Fruit fly (Drosophila melanogaster) whole organism, adult: ENCODE data around the gene CG10809.
A peak's percentile ranks its signal among the peaks of the same experiment; 100 is the strongest.

Experiments
- CG11617 ChIP-seq: fragments of 200-800 bp; sonication (Bioruptor generic); optimal IDR thresholded peaks from 2 replicates; lab custom pipeline; 2017; ENCODE audit warnings: mild to moderate bottlenecking, missing biosample characterization, missing genetic modification reagents, missing genetic modification characterization
- CG12768 ChIP-seq: fragments of 200-800 bp; sonication (Bioruptor generic); optimal IDR thresholded peaks from 2 replicates; lab custom pipeline; 2017; ENCODE audit warnings: missing biosample characterization, missing genetic modification characterization, mild to moderate bottlenecking, moderate library complexity, missing genetic modification reagents
- CG14711 ChIP-seq: fragments of 200-800 bp; sonication (Bioruptor generic); optimal IDR thresholded peaks from 2 replicates; lab custom pipeline; 2018; ENCODE audit warnings: missing biosample characterization, mild to moderate bottlenecking, missing genetic modification characterization, moderate library complexity
- CG1620 ChIP-seq: fragments of 200-800 bp; sonication (Bioruptor generic); optimal IDR thresholded peaks from 2 replicates; lab custom pipeline; 2016; ENCODE audit warnings: missing biosample characterization, missing genetic modification characterization
- CG33017 ChIP-seq: fragments of 200-800 bp; sonication (Bioruptor generic); optimal IDR thresholded peaks from 2 replicates; lab custom pipeline; 2018; ENCODE audit warnings: missing biosample characterization, mild to moderate bottlenecking, missing genetic modification characterization, moderate library complexity
- CG5204 ChIP-seq: fragments of 200-800 bp; sonication (Bioruptor generic); optimal IDR thresholded peaks from 2 replicates; lab custom pipeline; 2016; ENCODE audit warnings: missing biosample characterization, missing genetic modification characterization
- CG7045 ChIP-seq: fragments of 200-800 bp; sonication (Bioruptor generic); optimal IDR thresholded peaks from 2 replicates; lab custom pipeline; 2017; ENCODE audit warnings: missing biosample characterization, mild to moderate bottlenecking, missing genetic modification characterization
- CG7101 ChIP-seq: fragments of 200-800 bp; sonication (Bioruptor generic); optimal IDR thresholded peaks from 2 replicates; lab custom pipeline; 2018; ENCODE audit warnings: missing biosample characterization, mild to moderate bottlenecking, missing genetic modification characterization, moderate library complexity
- Clk ChIP-seq: fragments of 200-800 bp; sonication (Bioruptor generic); optimal IDR thresholded peaks from 2 replicates; lab custom pipeline; 2017; ENCODE audit warnings: missing biosample characterization, missing genetic modification characterization
- Crg-1 ChIP-seq: fragments of 200-800 bp; sonication (Bioruptor generic); optimal IDR thresholded peaks from 2 replicates; lab custom pipeline; 2016; ENCODE audit warnings: missing biosample characterization, missing genetic modification characterization
- Hr96 ChIP-seq: fragments of 200-800 bp; sonication (Bioruptor generic); optimal IDR thresholded peaks from 2 replicates; lab custom pipeline; 2016; ENCODE audit warnings: missing biosample characterization, missing genetic modification characterization
- Mnt ChIP-seq: fragments of 200-800 bp; sonication (Bioruptor generic); optimal IDR thresholded peaks from 2 replicates; lab custom pipeline; 2016; ENCODE audit warnings: missing biosample characterization, mild to moderate bottlenecking, missing genetic modification characterization
- bab1 ChIP-seq: fragments of 200-800 bp; sonication (Bioruptor generic); optimal IDR thresholded peaks from 3 replicates; lab custom pipeline; 2019; ENCODE audit warnings: missing biosample characterization, mild to moderate bottlenecking, missing genetic modification characterization, moderate library complexity
- cic ChIP-seq: fragments of 200-800 bp; sonication (Bioruptor generic); optimal IDR thresholded peaks from 2 replicates; lab custom pipeline; 2017; ENCODE audit warnings: missing biosample characterization, mild to moderate bottlenecking, missing genetic modification characterization, moderate library complexity
- cnc ChIP-seq, 2 experiments: fragments of >200 bp; optimal IDR thresholded peaks; 2 replicates each; lab custom pipeline; 2017
- kay ChIP-seq: fragments of 200-800 bp; sonication (Bioruptor generic); peaks from one replicate; lab custom pipeline; 2016; ENCODE audit warnings: missing biosample characterization, missing genetic modification characterization, borderline replicate concordance
- ovo ChIP-seq: fragments of 200-800 bp; sonication (Bioruptor generic); optimal IDR thresholded peaks from 2 replicates; lab custom pipeline; 2016; ENCODE audit warnings: missing biosample characterization, missing genetic modification characterization
- pad ChIP-seq: fragments of 200-800 bp; sonication (Bioruptor generic); optimal IDR thresholded peaks from 3 replicates; lab custom pipeline; 2017; ENCODE audit warnings: missing biosample characterization, missing genetic modification characterization, mild to moderate bottlenecking, moderate library complexity, missing genetic modification reagents
- tj ChIP-seq: fragments of 200-800 bp; sonication (Bioruptor generic); optimal IDR thresholded peaks from 3 replicates; lab custom pipeline; 2017; ENCODE audit warnings: missing biosample characterization, mild to moderate bottlenecking, missing genetic modification characterization, moderate library complexity
- toe ChIP-seq: fragments of 200-800 bp; sonication (Bioruptor generic); optimal IDR thresholded peaks from 2 replicates; lab custom pipeline; 2016; ENCODE audit warnings: missing biosample characterization, missing genetic modification characterization

The CG10809 gene

dm6 chr3L:9837053-9837452, 22.6 kb downstream of the CG10809 start:
- TF ChIP-seq ovo (GFP tag; lab: Kevin White, UChicago) (no peak), CG33017 (tag; lab: Kevin White, UChicago) (no peak), Crg-1 (GFP tag; lab: Kevin White, UChicago) (no peak), cnc (optimal IDR thresholded peaks at IDR 0.05; lab: Kevin White, UChicago) (no peak), cic (GFP tag; lab: Kevin White, UChicago) (no peak), Hr96 (no peak), CG7045 (GFP tag; lab: Kevin White, UChicago) (no peak), toe (GFP tag; lab: Kevin White, UChicago) (no peak), pad (GFP tag; lab: Kevin White, UChicago) (no peak), CG5204 (GFP tag; lab: Kevin White, UChicago) (no peak), CG14711 (tag; lab: Kevin White, UChicago) (no peak), Mnt (GFP tag; lab: Kevin White, UChicago) (no peak), bab1 (GFP tag; lab: Kevin White, UChicago) (no peak), CG1620 (GFP tag; lab: Kevin White, UChicago) (no peak), Clk (GFP tag; lab: Kevin White, UChicago) (no peak), CG12768 (GFP tag; lab: Kevin White, UChicago) (no peak)

- TF ChIP-seq CG12768 (GFP tag; lab: Kevin White, UChicago) (no peak), ovo (GFP tag; lab: Kevin White, UChicago) (no peak), Crg-1 (GFP tag; lab: Kevin White, UChicago) (no peak), tj (GFP tag; lab: Kevin White, UChicago) (no peak), Mnt (GFP tag; lab: Kevin White, UChicago) (no peak), CG33017 (tag; lab: Kevin White, UChicago) (no peak), CG11617 (peak; percentile 36)
Observed at dm6 chr3L:9836524-9837047, 23.1 kb downstream of the CG10809 start, which contains the start of gene I-2. TSS of gene I-2 (minus strand) at chr3L:9836805.

dm6 chr3L:9832125-9832524, 27.6 kb downstream of the CG10809 start:
- TF ChIP-seq CG7045 (GFP tag; lab: Kevin White, UChicago) (no peak), CG11617 (no peak), CG33017 (tag; lab: Kevin White, UChicago) (no peak), CG5204 (GFP tag; lab: Kevin White, UChicago) (no peak), CG12768 (GFP tag; lab: Kevin White, UChicago) (no peak), tj (GFP tag; lab: Kevin White, UChicago) (no peak), toe (GFP tag; lab: Kevin White, UChicago) (no peak), bab1 (GFP tag; lab: Kevin White, UChicago) (no peak), CG1620 (GFP tag; lab: Kevin White, UChicago) (no peak), Mnt (GFP tag; lab: Kevin White, UChicago) (no peak), Crg-1 (GFP tag; lab: Kevin White, UChicago) (no peak)

- TF ChIP-seq Mnt (GFP tag; lab: Kevin White, UChicago) (no peak), tj (GFP tag; lab: Kevin White, UChicago) (no peak), cnc (optimal IDR thresholded peaks at IDR 0.05; lab: Kevin White, UChicago) (no peak), CG33017 (tag; lab: Kevin White, UChicago) (no peak), CG14711 (tag; lab: Kevin White, UChicago) (no peak), CG12768 (GFP tag; lab: Kevin White, UChicago) (no peak), toe (GFP tag; lab: Kevin White, UChicago) (no peak), CG7101 (tag; lab: Kevin White, UChicago) (no peak), kay (GFP tag; lab: Kevin White, UChicago) (no peak), ovo (GFP tag; lab: Kevin White, UChicago) (no peak), Crg-1 (GFP tag; lab: Kevin White, UChicago) (no peak), Hr96 (no peak), CG11617 (no peak), CG7045 (GFP tag; lab: Kevin White, UChicago) (no peak), Clk (GFP tag; lab: Kevin White, UChicago) (no peak), cic (GFP tag; lab: Kevin White, UChicago) (no peak), CG5204 (GFP tag; lab: Kevin White, UChicago) (no peak), bab1 (GFP tag; lab: Kevin White, UChicago) (no peak), CG1620 (GFP tag; lab: Kevin White, UChicago) (no peak), pad (GFP tag; lab: Kevin White, UChicago) (no peak)
Observed at dm6 chr3L:9829639-9830341, 29.9 kb downstream of the CG10809 start.

- TF ChIP-seq kay (GFP tag; lab: Kevin White, UChicago) = peak; percentile 78
- TF ChIP-seq CG7101 (tag; lab: Kevin White, UChicago) = no peak
- no peak for TF ChIP-seq Clk (GFP tag; lab: Kevin White, UChicago)
- no peak for TF ChIP-seq ovo (GFP tag; lab: Kevin White, UChicago)
- no peak for TF ChIP-seq bab1 (GFP tag; lab: Kevin White, UChicago)
- no peak for TF ChIP-seq cnc (optimal IDR thresholded peaks at IDR 0.05; lab: Kevin White, UChicago)
Observed at dm6 chr3L:9829154-9829553, 30.5 kb downstream of the CG10809 start.

- TF ChIP-seq pad (GFP tag; lab: Kevin White, UChicago) (no peak), CG33017 (tag; lab: Kevin White, UChicago) (no peak), toe (GFP tag; lab: Kevin White, UChicago) (no peak), ovo (GFP tag; lab: Kevin White, UChicago) (no peak), Clk (GFP tag; lab: Kevin White, UChicago) (no peak), CG7101 (tag; lab: Kevin White, UChicago) (no peak), cnc (optimal IDR thresholded peaks at IDR 0.05; lab: Kevin White, UChicago) (no peak), cic (GFP tag; lab: Kevin White, UChicago) (no peak), Mnt (GFP tag; lab: Kevin White, UChicago) (no peak), CG5204 (GFP tag; lab: Kevin White, UChicago) (no peak), CG14711 (tag; lab: Kevin White, UChicago) (no peak), CG11617 (no peak), CG1620 (GFP tag; lab: Kevin White, UChicago) (no peak)
Observed at dm6 chr3L:9824226-9824625, 35.5 kb downstream of the CG10809 start.
